Worm (Caenorhabditis elegans) whole organism, L3 larva: Measurements from ENCODE around the gene C18A11.1.

Experiments used
- lin-15B ChIP-seq: fragments of 150-350 bp; optimal IDR thresholded peaks from 2 replicates; lab custom pipeline; 2014; ENCODE audit warnings: missing biosample characterization, missing genetic modification characterization
- nfya-1 ChIP-seq: sonication (generic microtip); optimal IDR thresholded peaks from 2 replicates; lab custom pipeline; 2017; ENCODE audit warnings: missing genetic modification characterization, mild to moderate bottlenecking, missing compliant biosample characterization, antibody characterized with exemption, moderate library complexity; ENCODE audit not compliant: insufficient read depth
- ztf-4 ChIP-seq: fragments of 150-350 bp; optimal IDR thresholded peaks from 2 replicates; lab custom pipeline; 2014; ENCODE audit warnings: missing biosample characterization, missing genetic modification characterization

- TF ChIP-seq nfya-1 (tag; lab: Kevin White, UChicago), result peak; percentile 52
- TF ChIP-seq lin-15B (tag; lab: Kevin White, UChicago), result no peak
- TF ChIP-seq ztf-4 (tag; lab: Kevin White, UChicago), result no peak
Measured at ce11 chrX:8109531-8109930, 40.4 kb downstream of the C18A11.1 start.
